Worm (Caenorhabditis elegans) whole organism, midembryonic: Measurements from ENCODE around the gene F57C7.4.

Experiments
- flt-1 ChIP-seq: fragments of 200-800 bp; sonication (Bioruptor generic); IDR thresholded peaks from 2 replicates; pipeline ENCODE4 v1.3.6; 2022; ENCODE audit warnings: missing genetic modification characterization, missing compliant biosample characterization
- klf-2 ChIP-seq: fragments of 200-800 bp; sonication (Bioruptor generic); conservative IDR thresholded peaks from 2 replicates; pipeline ENCODE4 v1.3.6; 2022; ENCODE audit warnings: missing genetic modification reagents, missing genetic modification characterization, missing compliant biosample characterization
- med-1 ChIP-seq: sonication (generic microtip); optimal IDR thresholded peaks from 2 replicates; lab custom pipeline; 2017; ENCODE audit warnings: missing genetic modification characterization, mild to moderate bottlenecking, missing compliant biosample characterization, antibody characterized with exemption, missing genetic modification reagents; ENCODE audit not compliant: insufficient read depth

DNA sequence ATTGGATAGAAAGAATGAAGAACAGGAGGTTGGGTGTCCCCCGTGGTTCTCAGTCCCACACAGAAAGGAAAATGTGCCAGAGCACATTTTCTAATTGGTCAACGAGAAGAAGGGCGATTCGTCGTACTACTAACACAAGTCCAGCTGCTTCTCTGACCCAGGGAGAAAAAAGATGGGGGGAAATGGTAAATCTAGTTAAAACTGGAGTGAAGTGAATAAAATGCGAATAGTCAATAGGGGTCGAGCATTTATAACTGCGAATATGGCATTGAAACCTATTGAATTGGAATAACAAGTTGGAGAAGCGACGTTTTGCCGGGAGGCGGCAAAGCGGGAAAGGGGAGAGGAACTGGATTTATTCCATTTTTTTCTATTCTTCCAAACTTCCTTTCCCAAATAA, 33.2 kb upstream of the F57C7.4 start:
- TF ChIP-seq med-1 (GFP tag; lab: Kevin White, UChicago) (no peak), klf-2 (GFP tag; lab: Robert Waterston, UW) (no peak), flt-1 (GFP tag; lab: Robert Waterston, UW) (no peak)
